Worm (Caenorhabditis elegans) whole organism, L1 larva: ENCODE data around the gene nfya-1.

Source experiments
- fos-1 ChIP-seq: fragments of 150-350 bp; optimal IDR thresholded peaks from 2 replicates; lab custom pipeline; 2014; ENCODE audit warnings: missing biosample characterization, missing genetic modification characterization
- lin-35 ChIP-seq, 2 experiments: fragments of 150-350 bp; optimal IDR thresholded peaks; 2 replicates each; lab custom pipeline; 2014; ENCODE audit warnings: missing biosample characterization in 2 of 2, missing genetic modification characterization in 2 of 2, missing genetic modification reagents in 2 of 2
- nhr-12 ChIP-seq: sonication (generic microtip); optimal IDR thresholded peaks from 2 replicates; lab custom pipeline; 2017; ENCODE audit warnings: missing biosample characterization, missing genetic modification characterization
- skn-1 ChIP-seq: fragments of 150-350 bp; optimal IDR thresholded peaks from 2 replicates; lab custom pipeline; 2014; ENCODE audit warnings: missing biosample characterization, missing genetic modification characterization

DNA sequence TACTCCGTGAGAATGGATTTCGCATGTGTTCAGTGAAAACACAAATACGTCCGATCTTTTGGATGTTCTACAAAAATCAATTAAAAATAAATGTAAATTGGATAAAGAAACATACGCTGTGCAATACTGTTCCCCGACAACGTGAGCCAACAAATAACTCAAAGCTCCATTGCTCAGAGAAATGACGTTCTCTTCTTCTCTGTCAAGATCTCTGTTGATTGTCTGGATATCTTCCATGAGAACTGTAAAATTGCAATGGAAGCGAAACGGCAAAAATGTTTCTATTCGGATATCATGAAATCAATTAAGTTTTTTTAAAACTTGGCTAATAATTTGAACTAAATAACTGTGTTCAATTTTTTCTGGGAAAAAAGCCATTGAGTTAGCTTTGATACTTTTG is 49.9 kb downstream of the nfya-1 start:
- no peak for TF ChIP-seq fos-1
- no peak for TF ChIP-seq lin-35 (GFP tag; optimal IDR thresholded peaks at IDR 0.05; lab: Kevin White, UChicago)
- no peak for TF ChIP-seq nhr-12 (tag; lab: Kevin White, UChicago)
- no peak for TF ChIP-seq skn-1 (tag; lab: Kevin White, UChicago)
